Fruit fly (Drosophila melanogaster) whole organism, embryonic: ENCODE results near the gene Sgp.

Experiments used
- ATbp ChIP-seq: fragments of 200-800 bp; sonication (Bioruptor generic); optimal IDR thresholded peaks from 2 replicates; lab custom pipeline; 2017; ENCODE audit warnings: missing biosample characterization, mild to moderate bottlenecking, missing genetic modification characterization, missing genetic modification reagents
- Dek ChIP-seq: fragments of 200-800 bp; sonication (Bioruptor generic); optimal IDR thresholded peaks from 3 replicates; lab custom pipeline; 2019; ENCODE audit warnings: missing biosample characterization, mild to moderate bottlenecking, missing genetic modification characterization, moderate library complexity
- Fer3 ChIP-seq: fragments of 200-800 bp; sonication (Bioruptor generic); optimal IDR thresholded peaks from 2 replicates; lab custom pipeline; 2018; ENCODE audit warnings: missing biosample characterization, mild to moderate bottlenecking, missing genetic modification characterization, moderate library complexity
- ash1 ChIP-seq: fragments of 200-800 bp; sonication (Bioruptor generic); optimal IDR thresholded peaks from 2 replicates; lab custom pipeline; 2018; ENCODE audit warnings: missing biosample characterization, mild to moderate bottlenecking, missing genetic modification characterization
- da ChIP-seq: fragments of 200-800 bp; sonication (Bioruptor generic); optimal IDR thresholded peaks from 2 replicates; lab custom pipeline; 2016; ENCODE audit warnings: missing biosample characterization, missing genetic modification characterization
- dmrt11E ChIP-seq: fragments of 200-800 bp; sonication (Bioruptor generic); optimal IDR thresholded peaks from 3 replicates; lab custom pipeline; 2018; ENCODE audit warnings: missing biosample characterization, mild to moderate bottlenecking, missing genetic modification characterization, moderate library complexity
- pan ChIP-seq, 4 experiments: fragments of >200 bp in 3 of 4; fragments of 200-800 bp in 1 of 4; sonication (Bioruptor generic) in 1 of 4; optimal IDR thresholded peaks in 3 of 4; IDR thresholded peaks in 1 of 4; 2 replicates each; pipeline versions ENCODE4 v1.3.6 to Lab custom; 2017 to 2022; ENCODE audit warnings: missing biosample characterization in 2 of 4, missing genetic modification characterization in 2 of 4, mixed read lengths in 1 of 4
- sna ChIP-seq: fragments of 200-800 bp; sonication (Bioruptor generic); IDR thresholded peaks from 2 replicates; pipeline ENCODE4 v1.3.6; 2022; ENCODE audit warnings: missing biosample characterization, missing genetic modification characterization; ENCODE audit not compliant: partially characterized antibody
- twi ChIP-seq: fragments of 200-800 bp; optimal IDR thresholded peaks from 2 replicates; lab custom pipeline; 2019; ENCODE audit warnings: missing biosample characterization, mild to moderate bottlenecking, missing genetic modification characterization, moderate library complexity
- vnd ChIP-seq: fragments of 200-800 bp; sonication (Bioruptor generic); IDR thresholded peaks from 3 replicates; pipeline ENCODE4 v1.3.6; 2022; ENCODE audit warnings: missing biosample characterization, missing genetic modification characterization; ENCODE audit not compliant: partially characterized antibody

DNA sequence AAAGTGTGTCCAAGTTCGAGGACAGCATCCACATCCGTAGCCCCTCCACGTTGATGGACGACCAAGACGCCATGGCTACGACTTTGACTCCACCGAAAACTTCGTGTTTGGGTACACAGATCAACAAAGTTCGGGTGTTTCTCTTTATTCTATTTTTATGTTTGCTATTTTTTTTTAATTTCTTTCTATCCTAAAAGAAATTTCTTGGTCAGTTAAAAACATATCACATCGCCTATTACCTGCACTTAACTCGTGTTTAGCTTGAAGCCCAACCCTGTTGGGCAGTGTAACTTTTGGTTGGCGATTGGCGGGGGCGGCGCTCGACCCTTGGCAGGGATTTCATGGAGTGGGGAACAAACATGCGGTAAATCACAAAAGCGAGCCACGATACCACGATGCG, 46.0 kb upstream of the Sgp start:
- TF ChIP-seq Dek (tag; lab: Kevin White, UChicago), result no peak
- no peak for TF ChIP-seq ash1
- TF ChIP-seq da, result no peak
- TF ChIP-seq dmrt11E, result peak; percentile 68
- no peak for TF ChIP-seq twi (tag; lab: Kevin White, UChicago)
- TF ChIP-seq Fer3 (tag; lab: Kevin White, UChicago), result peak; percentile 53
- TF ChIP-seq sna (GFP tag; lab: Robert Waterston, UW), result no peak
- no peak for TF ChIP-seq vnd (GFP tag; lab: Robert Waterston, UW)
- TF ChIP-seq ATbp (GFP tag; lab: Kevin White, UChicago), result peak; percentile 26
- TF ChIP-seq pan (optimal IDR thresholded peaks at IDR 0.05; lab: Kevin White, UChicago), result no peak
- TF ChIP-seq pan (GFP tag; optimal IDR thresholded peaks at IDR 0.05 in 1 of 2, IDR thresholded peaks at IDR 0.05 in 1 of 2), result peak in 1 of 2 experiments; percentile 77
